Fruit fly (Drosophila melanogaster): ENCODE data around the gene CG42853.

CG42853 gene

DNA sequence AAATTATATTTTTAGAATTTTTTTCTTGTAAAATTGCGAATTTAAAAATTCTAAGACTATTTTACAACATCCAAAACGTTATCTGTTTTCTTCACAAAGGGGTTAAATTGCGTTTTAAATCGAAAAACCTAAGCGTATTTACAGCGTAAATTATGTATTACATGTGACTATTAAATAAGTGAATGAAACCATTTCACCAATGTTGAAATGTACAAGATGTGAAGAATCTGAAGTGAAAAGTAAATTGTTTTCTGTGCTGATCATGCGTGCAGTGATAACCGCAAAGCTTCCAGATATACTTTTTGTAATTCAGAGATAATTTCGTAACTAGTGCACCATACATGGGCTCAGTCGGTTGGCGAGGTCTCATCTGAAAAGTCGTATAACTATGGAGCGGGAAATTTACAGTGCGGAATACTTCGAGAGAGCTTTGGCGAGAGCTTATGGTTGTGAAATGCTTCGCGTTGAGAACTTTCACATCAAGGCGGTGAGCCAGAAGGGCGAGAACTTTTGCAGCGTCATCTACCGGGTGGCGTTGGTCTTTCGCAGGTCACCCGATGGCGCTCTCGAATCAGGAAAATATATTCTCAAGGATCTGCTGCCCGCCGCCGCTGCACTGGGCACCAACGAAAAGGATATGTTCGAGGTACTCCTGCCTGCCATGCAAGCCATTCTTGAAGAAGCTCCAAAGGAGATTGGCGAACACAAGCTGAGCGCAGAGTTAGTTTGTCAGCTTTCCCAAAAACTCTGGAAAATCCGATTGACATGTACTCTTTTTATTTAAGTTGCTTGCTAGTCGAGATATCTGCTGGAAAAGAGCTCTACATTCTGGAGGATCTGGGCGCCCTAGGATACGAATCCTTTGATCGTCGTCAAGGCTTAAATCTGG, 7.5 kb downstream of the CG42853 start (continued):
- peak; percentile 55; the same call in 1 of the 2 replicates for TF ChIP-seq ttk (GFP tag; IDR thresholded peaks at IDR 0.05)
- TF ChIP-seq CG4730 (GFP tag; IDR thresholded peaks at IDR 0.05), result peak; percentile 39; the same call in 1 of the 2 replicates
- peak; percentile 6; the same call in 1 of the 2 replicates for TF ChIP-seq CG3847 (GFP tag; IDR thresholded peaks at IDR 0.05)
- peak; percentile 50 for TF ChIP-seq Side (GFP tag; optimal IDR thresholded peaks at IDR 0.05)
- TF ChIP-seq MESR4 (GFP tag; optimal IDR thresholded peaks at IDR 0.05), result no peak
- TF ChIP-seq CG8944 (GFP tag; optimal IDR thresholded peaks at IDR 0.05), result peak; percentile 6
- 0 out of 2 replicates have a peak, but pooled peaks have one; percentile 26 for TF ChIP-seq Taf1 (GFP tag; IDR thresholded peaks at IDR 0.05)
- TF ChIP-seq shn (GFP tag; optimal IDR thresholded peaks at IDR 0.05), result no peak
- peak; percentile 55 for TF ChIP-seq CG31441 (GFP tag; IDR thresholded peaks at IDR 0.05)
- TF ChIP-seq CG9876 (GFP tag; optimal IDR thresholded peaks at IDR 0.05), result no peak
- no peak for TF ChIP-seq CG1647 (GFP tag; optimal IDR thresholded peaks at IDR 0.05)
- TF ChIP-seq H2.0 (GFP tag; IDR thresholded peaks at IDR 0.05), result peak; percentile 52
- TF ChIP-seq CG1024 (GFP tag; IDR thresholded peaks at IDR 0.05), result no peak
- no peak for TF ChIP-seq CG17186 (GFP tag; optimal IDR thresholded peaks at IDR 0.05)
- no peak for TF ChIP-seq CG14710 (tag; optimal IDR thresholded peaks at IDR 0.05)
- no peak for TF ChIP-seq al (GFP tag; IDR thresholded peaks at IDR 0.05)
- no peak for TF ChIP-seq yki (optimal IDR thresholded peaks at IDR 0.05)
- TF ChIP-seq CG2712 (tag; optimal IDR thresholded peaks at IDR 0.05), result peak; percentile 33
- no peak for TF ChIP-seq HLH54F (GFP tag; optimal IDR thresholded peaks at IDR 0.05)
- TF ChIP-seq gsb (GFP tag; IDR thresholded peaks at IDR 0.05), result no peak
- TF ChIP-seq CG16779 (GFP tag; IDR thresholded peaks at IDR 0.05), result peak; percentile 70
- TF ChIP-seq CG6272 (GFP tag; IDR thresholded peaks at IDR 0.05), result no peak
- TF ChIP-seq sug (tag; optimal IDR thresholded peaks at IDR 0.05), result peak; percentile 55
- TF ChIP-seq CG2199 (GFP tag; IDR thresholded peaks at IDR 0.05), result peak; percentile 83; the same call in 2 of the 3 replicates
- TF ChIP-seq Dp (GFP tag; optimal IDR thresholded peaks at IDR 0.05), result peak; percentile 8
- no peak for TF ChIP-seq CG3065 (GFP tag; optimal IDR thresholded peaks at IDR 0.05)
- TF ChIP-seq dimm (GFP tag; IDR thresholded peaks at IDR 0.05), result no peak
- TF ChIP-seq Nf-YB (GFP tag; optimal IDR thresholded peaks at IDR 0.05), result peak; percentile 15
- no peak for TF ChIP-seq CG6683 (GFP tag; optimal IDR thresholded peaks at IDR 0.05)
- TF ChIP-seq CG9932 (GFP tag; IDR thresholded peaks at IDR 0.05), result no peak
- no peak for TF ChIP-seq CG6175 (GFP tag; IDR thresholded peaks at IDR 0.05)
- peak; percentile 37 for TF ChIP-seq NfI (GFP tag; optimal IDR thresholded peaks at IDR 0.05)
- peak; percentile 13 for TF ChIP-seq CG17829 (tag; optimal IDR thresholded peaks at IDR 0.05)
- no peak for TF ChIP-seq cas (GFP tag; IDR thresholded peaks at IDR 0.05)
- 0 out of 2 replicates have a peak, but pooled peaks have one; percentile 23 for TF ChIP-seq E2f2 (GFP tag; IDR thresholded peaks at IDR 0.05)
- TF ChIP-seq CG13775 (GFP tag; optimal IDR thresholded peaks at IDR 0.05), result no peak
- peak; percentile 20 for TF ChIP-seq CG12659 (GFP tag; optimal IDR thresholded peaks at IDR 0.05)
- no peak for TF ChIP-seq BEAF-32 (GFP tag; optimal IDR thresholded peaks at IDR 0.05)
- no peak; the same call in 1 of the 2 replicates for TF ChIP-seq amos (GFP tag; IDR thresholded peaks at IDR 0.05; ENCODE audit: partially characterized antibody)
- TF ChIP-seq CG6813 (GFP tag; optimal IDR thresholded peaks at IDR 0.05), result peak; percentile 41
- TF ChIP-seq HLHmδ (GFP tag; optimal IDR thresholded peaks at IDR 0.05), result no peak
- TF ChIP-seq dan (GFP tag; IDR thresholded peaks at IDR 0.05), result no peak
- no peak for TF ChIP-seq Doc2 (GFP tag; IDR thresholded peaks at IDR 0.05)
- peak; percentile 79 for TF ChIP-seq Awh (GFP tag; IDR thresholded peaks at IDR 0.05)
- peak; percentile 45 for TF ChIP-seq nau (GFP tag; optimal IDR thresholded peaks at IDR 0.05)
- no peak for TF ChIP-seq CG12236 (GFP tag; optimal IDR thresholded peaks at IDR 0.05)
- no peak for TF ChIP-seq hb (GFP tag; IDR thresholded peaks at IDR 0.05; ENCODE audit: partially characterized antibody)
- TF ChIP-seq Ravus (GFP tag; IDR thresholded peaks at IDR 0.05), result no peak
- peak; percentile 31 for TF ChIP-seq HmgZ (tag; optimal IDR thresholded peaks at IDR 0.05)
- no peak for TF ChIP-seq NC2β (GFP tag; optimal IDR thresholded peaks at IDR 0.05)

Measured in whole organism, embryonic.